Fruit fly (Drosophila melanogaster): ENCODE results near the gene CCT1.

CCT1 gene

dm6 chr3R:22503630-22504029, 12.4 kb upstream of the CCT1 start:
- TF ChIP-seq Myc (optimal IDR thresholded peaks at IDR 0.05) (no peak), insv (optimal IDR thresholded peaks at IDR 0.05) (no peak), ttk (optimal IDR thresholded peaks at IDR 0.05) (no peak), h (optimal IDR thresholded peaks at IDR 0.05) (no peak), psq (optimal IDR thresholded peaks at IDR 0.05) (no peak), Sin3A (optimal IDR thresholded peaks at IDR 0.05) (no peak)

dm6 chr3R:22497025-22497424, 5.8 kb upstream of the CCT1 start, which contains the start of gene Octbeta1R:
TSS of gene Octbeta1R (plus strand) at chr3R:22497215.
- no peak for TF ChIP-seq Sin3A (optimal IDR thresholded peaks at IDR 0.05)

- TF ChIP-seq h (optimal IDR thresholded peaks at IDR 0.05) = no peak
Measured at dm6 chr3R:22494523-22495309, 3.5 kb upstream of the CCT1 start.

DNA sequence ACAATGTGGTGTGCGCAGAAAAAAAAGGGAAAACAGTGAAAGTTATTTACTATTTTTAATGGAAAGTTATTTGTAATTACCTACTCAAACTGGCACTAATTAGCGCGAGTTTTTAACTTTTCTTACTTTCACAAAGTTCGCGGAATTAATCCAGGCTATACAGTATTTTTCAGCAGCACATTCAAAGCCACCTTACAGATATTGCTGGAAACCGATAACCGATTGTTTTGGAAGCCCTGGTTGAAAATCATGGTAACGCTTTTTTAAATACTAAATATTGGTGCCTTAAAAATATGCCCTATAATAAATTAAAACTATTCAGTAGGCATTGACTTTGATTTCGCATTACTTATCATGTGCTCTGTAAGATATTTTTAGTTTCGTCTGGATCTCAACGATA, 1.5 kb upstream of the CCT1 start, which contains the start of gene tHMG2:
tHMG2 (plus strand) TSS at position 187 of the 400 bp plus-strand sequence.
- no peak for TF ChIP-seq Myc (optimal IDR thresholded peaks at IDR 0.05)
- no peak for TF ChIP-seq psq (optimal IDR thresholded peaks at IDR 0.05)
- no peak for TF ChIP-seq insv (optimal IDR thresholded peaks at IDR 0.05)
- TF ChIP-seq ttk (optimal IDR thresholded peaks at IDR 0.05) = no peak
- TF ChIP-seq Sin3A (optimal IDR thresholded peaks at IDR 0.05) = no peak
- no peak for TF ChIP-seq h (optimal IDR thresholded peaks at IDR 0.05)

dm6 chr3R:22488855-22489254, 2.4 kb downstream of the CCT1 start, which contains the start of gene CG5376:
TSS of gene CG5376 (minus strand) at chr3R:22488955.
- TF ChIP-seq Myc (optimal IDR thresholded peaks at IDR 0.05) (no peak), ttk (optimal IDR thresholded peaks at IDR 0.05) (no peak)

- TF ChIP-seq Sin3A (optimal IDR thresholded peaks at IDR 0.05) = no peak
- TF ChIP-seq h (optimal IDR thresholded peaks at IDR 0.05) = no peak
- no peak for TF ChIP-seq Myc (optimal IDR thresholded peaks at IDR 0.05)
- TF ChIP-seq insv (optimal IDR thresholded peaks at IDR 0.05) = no peak
- no peak for TF ChIP-seq ttk (optimal IDR thresholded peaks at IDR 0.05)
- no peak for TF ChIP-seq psq (optimal IDR thresholded peaks at IDR 0.05)
Measured at dm6 chr3R:22487037-22487492, 4.2 kb downstream of the CCT1 start, which contains the start of gene Pfdn5. TSS of gene Pfdn5 (plus strand) at chr3R:22487039.

- TF ChIP-seq insv (optimal IDR thresholded peaks at IDR 0.05) (no peak), Sin3A (optimal IDR thresholded peaks at IDR 0.05) (no peak), Myc (optimal IDR thresholded peaks at IDR 0.05) (no peak), h (optimal IDR thresholded peaks at IDR 0.05) (no peak), psq (optimal IDR thresholded peaks at IDR 0.05) (no peak), ttk (optimal IDR thresholded peaks at IDR 0.05) (no peak)
Measured at dm6 chr3R:22483537-22483936, 7.7 kb downstream of the CCT1 start.

- TF ChIP-seq Myc (optimal IDR thresholded peaks at IDR 0.05) (no peak), h (optimal IDR thresholded peaks at IDR 0.05) (no peak), psq (optimal IDR thresholded peaks at IDR 0.05) (no peak), insv (optimal IDR thresholded peaks at IDR 0.05) (no peak), Sin3A (optimal IDR thresholded peaks at IDR 0.05) (no peak), ttk (optimal IDR thresholded peaks at IDR 0.05) (no peak)
Measured at dm6 chr3R:22470064-22470463, 21.2 kb downstream of the CCT1 start.

- TF ChIP-seq psq (optimal IDR thresholded peaks at IDR 0.05) = no peak
Measured at dm6 chr3R:22468829-22469487, 22.3 kb downstream of the CCT1 start.

dm6 chr3R:22467939-22468571, 23.2 kb downstream of the CCT1 start, which contains the start of the genes CG5377 and Nrx-1:
TSS of gene CG5377 (minus strand) at chr3R:22468157.
TSS of gene Nrx-1 (plus strand) at chr3R:22468512.
- no peak for TF ChIP-seq Sin3A (optimal IDR thresholded peaks at IDR 0.05)
- TF ChIP-seq insv (optimal IDR thresholded peaks at IDR 0.05) = no peak
- TF ChIP-seq ttk (optimal IDR thresholded peaks at IDR 0.05) = no peak
- no peak for TF ChIP-seq h (optimal IDR thresholded peaks at IDR 0.05)
- TF ChIP-seq Myc (optimal IDR thresholded peaks at IDR 0.05) = no peak
- TF ChIP-seq psq (optimal IDR thresholded peaks at IDR 0.05) = no peak

- no peak for TF ChIP-seq Myc (optimal IDR thresholded peaks at IDR 0.05)
- no peak for TF ChIP-seq psq (optimal IDR thresholded peaks at IDR 0.05)
- no peak for TF ChIP-seq h (optimal IDR thresholded peaks at IDR 0.05)
- no peak for TF ChIP-seq ttk (optimal IDR thresholded peaks at IDR 0.05)
- TF ChIP-seq insv (optimal IDR thresholded peaks at IDR 0.05) = no peak
- TF ChIP-seq Sin3A (optimal IDR thresholded peaks at IDR 0.05) = no peak
Measured at dm6 chr3R:22465984-22466530, 25.2 kb downstream of the CCT1 start, which contains the start of gene Pebp1. TSS of gene Pebp1 (plus strand) at chr3R:22466034.

dm6 chr3R:22465138-22465537, 26.1 kb downstream of the CCT1 start:
- TF ChIP-seq Sin3A (optimal IDR thresholded peaks at IDR 0.05) (no peak), ttk (optimal IDR thresholded peaks at IDR 0.05) (no peak), Myc (optimal IDR thresholded peaks at IDR 0.05) (no peak), h (optimal IDR thresholded peaks at IDR 0.05) (no peak), insv (optimal IDR thresholded peaks at IDR 0.05) (no peak), psq (optimal IDR thresholded peaks at IDR 0.05) (no peak)

Measured in Kc167 (cell line).